Worm (Caenorhabditis elegans) whole organism, mixed stage, embryonic: ENCODE measurements around the gene dro-1.
A peak's percentile ranks its signal among the peaks of the same experiment; 100 is the strongest.

Experiments
- M03D4.4 ChIP-seq: sonication (generic microtip); optimal IDR thresholded peaks from 2 replicates; lab custom pipeline; 2017; ENCODE audit warnings: mild to moderate bottlenecking, missing genetic modification characterization, missing compliant biosample characterization
- bed-3 ChIP-seq: fragments of 200-800 bp; sonication (Bioruptor generic); optimal IDR thresholded peaks from 3 replicates; lab custom pipeline; 2018; ENCODE audit warnings: mild to moderate bottlenecking, missing genetic modification characterization, moderate library complexity, missing compliant biosample characterization
- blmp-1 ChIP-seq: fragments of 150-350 bp; optimal IDR thresholded peaks from 2 replicates; lab custom pipeline; 2014; ENCODE audit warnings: missing biosample characterization, missing genetic modification characterization
- ceh-39 ChIP-seq: fragments of 150-350 bp; optimal IDR thresholded peaks from 2 replicates; lab custom pipeline; 2014; ENCODE audit warnings: missing biosample characterization, missing genetic modification characterization
- ceh-83 ChIP-seq: fragments of 200-800 bp; sonication (Bioruptor generic); optimal IDR thresholded peaks from 2 replicates; lab custom pipeline; 2018; ENCODE audit warnings: mild to moderate bottlenecking, missing genetic modification characterization, missing compliant biosample characterization
- ces-1 ChIP-seq: fragments of 150-350 bp; optimal IDR thresholded peaks from 2 replicates; lab custom pipeline; 2014; ENCODE audit warnings: missing biosample characterization, missing genetic modification reagents, missing genetic modification characterization
- cnd-1 ChIP-seq: fragments of 200-800 bp; sonication (Bioruptor generic); optimal IDR thresholded peaks from 2 replicates; lab custom pipeline; 2018; ENCODE audit warnings: mild to moderate bottlenecking, missing genetic modification characterization, missing compliant biosample characterization
- drap-1 ChIP-seq: fragments of 200-800 bp; sonication (Bioruptor generic); optimal IDR thresholded peaks from 3 replicates; lab custom pipeline; 2018; ENCODE audit warnings: mild to moderate bottlenecking, missing genetic modification characterization, missing compliant biosample characterization
- elt-1 ChIP-seq: sonication (generic microtip); optimal IDR thresholded peaks from 2 replicates; lab custom pipeline; 2017; ENCODE audit warnings: missing genetic modification characterization, mild to moderate bottlenecking, missing compliant biosample characterization, antibody characterized with exemption, moderate library complexity, borderline replicate concordance; ENCODE audit not compliant: insufficient read depth
- elt-3 ChIP-seq: fragments of 150-350 bp; optimal IDR thresholded peaks from 2 replicates; lab custom pipeline; 2014; ENCODE audit warnings: missing biosample characterization, missing genetic modification characterization
- flh-1 ChIP-seq: fragments of 200-800 bp; sonication (Bioruptor generic); optimal IDR thresholded peaks from 2 replicates; lab custom pipeline; 2018; ENCODE audit warnings: mild to moderate bottlenecking, missing genetic modification characterization, moderate library complexity, missing compliant biosample characterization
- ham-2 ChIP-seq: fragments of 200-800 bp; sonication (Bioruptor generic); optimal IDR thresholded peaks from 2 replicates; lab custom pipeline; 2018; ENCODE audit warnings: mild to moderate bottlenecking, missing genetic modification characterization, missing compliant biosample characterization
- hlh-1 ChIP-seq: fragments of 150-350 bp; optimal IDR thresholded peaks from 2 replicates; lab custom pipeline; 2014; ENCODE audit warnings: missing biosample characterization, missing genetic modification reagents, missing genetic modification characterization
- lin-13 ChIP-seq: fragments of 150-350 bp; optimal IDR thresholded peaks from 2 replicates; lab custom pipeline; 2014; ENCODE audit warnings: missing biosample characterization, missing genetic modification characterization
- lin-32 ChIP-seq: fragments of 200-800 bp; sonication (Bioruptor generic); optimal IDR thresholded peaks from 2 replicates; lab custom pipeline; 2018; ENCODE audit warnings: mild to moderate bottlenecking, missing genetic modification characterization, missing compliant biosample characterization
- lsy-2 ChIP-seq: fragments of 150-350 bp; optimal IDR thresholded peaks from 2 replicates; lab custom pipeline; 2014; ENCODE audit warnings: missing biosample characterization, missing genetic modification characterization
- mep-1 ChIP-seq: fragments of 150-350 bp; optimal IDR thresholded peaks from 2 replicates; lab custom pipeline; 2017; ENCODE audit warnings: missing biosample characterization, missing genetic modification reagents, missing genetic modification characterization, inconsistent platforms
- mls-2 ChIP-seq: sonication (generic microtip); optimal IDR thresholded peaks from 2 replicates; lab custom pipeline; 2016; ENCODE audit warnings: mild to moderate bottlenecking, missing genetic modification characterization, moderate library complexity, missing compliant biosample characterization
- nhr-12 ChIP-seq: fragments of 150-350 bp; optimal IDR thresholded peaks from 2 replicates; lab custom pipeline; 2014; ENCODE audit warnings: missing biosample characterization, missing genetic modification characterization
- nhr-2 ChIP-seq: fragments of 150-350 bp; optimal IDR thresholded peaks from 2 replicates; lab custom pipeline; 2014; ENCODE audit warnings: missing biosample characterization, missing genetic modification characterization
- nhr-237 ChIP-seq: fragments of 150-350 bp; optimal IDR thresholded peaks from 2 replicates; lab custom pipeline; 2014; ENCODE audit warnings: missing biosample characterization, missing genetic modification characterization
- nhr-28 ChIP-seq: fragments of 150-350 bp; optimal IDR thresholded peaks from 2 replicates; lab custom pipeline; 2014; ENCODE audit warnings: missing biosample characterization, missing genetic modification characterization
- nhr-76 ChIP-seq: sonication (generic microtip); optimal IDR thresholded peaks from 2 replicates; lab custom pipeline; 2017; ENCODE audit warnings: missing biosample characterization, missing genetic modification characterization
- pha-4 ChIP-seq: fragments of 150-350 bp; optimal IDR thresholded peaks from 2 replicates; lab custom pipeline; 2018; ENCODE audit warnings: missing biosample characterization, missing genetic modification reagents, missing genetic modification characterization
- sem-2 ChIP-seq: fragments of 200-800 bp; sonication (Bioruptor generic); optimal IDR thresholded peaks from 2 replicates; lab custom pipeline; 2018; ENCODE audit warnings: mild to moderate bottlenecking, missing genetic modification characterization, missing compliant biosample characterization
- snpc-4 ChIP-seq: fragments of 150-350 bp; optimal IDR thresholded peaks from 2 replicates; lab custom pipeline; 2014; ENCODE audit warnings: missing biosample characterization, missing genetic modification characterization
- sptf-1 ChIP-seq: sonication (generic microtip); optimal IDR thresholded peaks from 2 replicates; lab custom pipeline; 2017; ENCODE audit warnings: mild to moderate bottlenecking, missing genetic modification characterization, moderate library complexity, missing compliant biosample characterization
- tbx-8 ChIP-seq: fragments of 200-800 bp; sonication (Bioruptor generic); optimal IDR thresholded peaks from 2 replicates; lab custom pipeline; 2018; ENCODE audit warnings: mild to moderate bottlenecking, missing genetic modification characterization, moderate library complexity, missing compliant biosample characterization
- unc-120 ChIP-seq: sonication (generic microtip); optimal IDR thresholded peaks from 2 replicates; lab custom pipeline; 2017; ENCODE audit warnings: missing genetic modification characterization, missing compliant biosample characterization; ENCODE audit not compliant: poor library complexity, severe bottlenecking
- unc-39 ChIP-seq: fragments of 150-350 bp; optimal IDR thresholded peaks from 2 replicates; lab custom pipeline; 2014; ENCODE audit warnings: missing biosample characterization, missing genetic modification characterization
- unc-62 ChIP-seq: fragments of 150-350 bp; optimal IDR thresholded peaks from 2 replicates; lab custom pipeline; 2014; ENCODE audit warnings: missing biosample characterization, missing genetic modification reagents, missing genetic modification characterization
- zip-8 ChIP-seq: fragments of 150-350 bp; optimal IDR thresholded peaks from 2 replicates; lab custom pipeline; 2014; ENCODE audit warnings: missing biosample characterization, missing genetic modification characterization

The dro-1 gene

ce11 chrIII:13328911-13329310 is 13.6 kb upstream of the dro-1 start:
- TF ChIP-seq mep-1 (tag; lab: Kevin White, UChicago) (no peak), pha-4 (tag; lab: Kevin White, UChicago) (no peak), cnd-1 (tag; lab: Kevin White, UChicago) (no peak), zip-8 (tag; lab: Kevin White, UChicago) (peak; percentile 96)

- TF ChIP-seq hlh-1 (tag; lab: Kevin White, UChicago) (no peak), unc-120 (tag; lab: Kevin White, UChicago) (no peak), sem-2 (GFP tag; lab: Kevin White, UChicago) (no peak), nhr-12 (no peak), bed-3 (no peak), nhr-237 (tag; lab: Kevin White, UChicago) (no peak)
Observed at ce11 chrIII:13333754-13334153, 8.7 kb upstream of the dro-1 start, which contains the start of gene sdz-20. sdz-20 (plus strand) TSS chrIII:13334054.

ce11 chrIII:13339672-13340071 is 2.8 kb upstream of the dro-1 start, which contains the start of gene F53A2.3:
F53A2.3 (minus strand) TSS chrIII:13339772.
- TF ChIP-seq nhr-2 (no peak), drap-1 (GFP tag; lab: Kevin White, UChicago) (no peak), nhr-28 (tag; lab: Kevin White, UChicago) (no peak), tbx-8 (no peak), nhr-237 (tag; lab: Kevin White, UChicago) (no peak), cnd-1 (tag; lab: Kevin White, UChicago) (no peak), sem-2 (GFP tag; lab: Kevin White, UChicago) (no peak), mep-1 (tag; lab: Kevin White, UChicago) (no peak), hlh-1 (tag; lab: Kevin White, UChicago) (no peak), pha-4 (tag; lab: Kevin White, UChicago) (no peak)

- TF ChIP-seq unc-39 (tag; lab: Kevin White, UChicago) (no peak), lin-13 (no peak), nhr-237 (tag; lab: Kevin White, UChicago) (no peak), elt-1 (tag; lab: Kevin White, UChicago) (no peak), ces-1 (GFP tag; lab: Kevin White, UChicago) (peak; percentile 98), ceh-39 (tag; lab: Kevin White, UChicago) (no peak), cnd-1 (tag; lab: Kevin White, UChicago) (no peak), sem-2 (GFP tag; lab: Kevin White, UChicago) (no peak), ham-2 (GFP tag; lab: Kevin White, UChicago) (peak; percentile 30)
Observed at ce11 chrIII:13340504-13341274, 1.8 kb upstream of the dro-1 start.

ce11 chrIII:13341275-13341626 is 1.2 kb upstream of the dro-1 start, which contains the start of gene nud-1:
nud-1 (plus strand) TSS chrIII:13341527.
- TF ChIP-seq pha-4 (tag; lab: Kevin White, UChicago): no peak
- no peak for TF ChIP-seq flh-1 (GFP tag; lab: Kevin White, UChicago)
- no peak for TF ChIP-seq cnd-1 (tag; lab: Kevin White, UChicago)
- no peak for TF ChIP-seq ceh-83 (GFP tag; lab: Kevin White, UChicago)
- TF ChIP-seq ham-2 (GFP tag; lab: Kevin White, UChicago): no peak
- no peak for TF ChIP-seq unc-62 (GFP tag; lab: Kevin White, UChicago)
- TF ChIP-seq drap-1 (GFP tag; lab: Kevin White, UChicago): no peak
- no peak for TF ChIP-seq elt-3
- no peak for TF ChIP-seq nhr-76 (tag; lab: Kevin White, UChicago)

- no peak for TF ChIP-seq ceh-83 (GFP tag; lab: Kevin White, UChicago)
- TF ChIP-seq blmp-1 (tag; lab: Kevin White, UChicago): no peak
- TF ChIP-seq ham-2 (GFP tag; lab: Kevin White, UChicago): no peak
- TF ChIP-seq snpc-4 (tag; lab: Kevin White, UChicago): no peak
- TF ChIP-seq unc-120 (tag; lab: Kevin White, UChicago): no peak
- no peak for TF ChIP-seq sem-2 (GFP tag; lab: Kevin White, UChicago)
- no peak for TF ChIP-seq mls-2 (tag; lab: Kevin White, UChicago)
- TF ChIP-seq lin-32 (GFP tag; lab: Kevin White, UChicago): no peak
- no peak for TF ChIP-seq lsy-2 (tag; lab: Kevin White, UChicago)
- TF ChIP-seq M03D4.4: no peak
- no peak for TF ChIP-seq flh-1 (GFP tag; lab: Kevin White, UChicago)
- TF ChIP-seq unc-62 (GFP tag; lab: Kevin White, UChicago): no peak
- no peak for TF ChIP-seq sptf-1 (tag; lab: Kevin White, UChicago)
- no peak for TF ChIP-seq pha-4 (tag; lab: Kevin White, UChicago)
Observed at ce11 chrIII:13343117-13343516, 633 bp downstream of the dro-1 start, which contains the start of gene ife-1. ife-1 (plus strand) TSS chrIII:13343417.
